Worm (Caenorhabditis elegans): ENCODE data around the gene B0252.5.
"Not testable (repeated sequence)": the region's sequence is repeated elsewhere in the genome, so short reads cannot be mapped to it uniquely, and the experiment has no call there.

Gene B0252.5

ce11 chrII:6907657-6908056 lies 11.0 kb downstream of the B0252.5 start, which contains the start of gene B0252.3:
B0252.3 (minus strand) TSS chrII:6907757.
- not testable (repeated sequence) for TF ChIP-seq F13H6.1, lin-39, mbf-1 (tag; optimal IDR thresholded peaks at IDR 0.05)

ce11 chrII:6901795-6902194 lies 16.9 kb downstream of the B0252.5 start, which contains the start of gene psmd-9:
psmd-9 (plus strand) TSS chrII:6902095.
- TF ChIP-seq gmeb-1 (tag; optimal IDR thresholded peaks at IDR 0.05) (no peak), mdl-1 (tag; optimal IDR thresholded peaks at IDR 0.05) (no peak), nhr-129 (tag; optimal IDR thresholded peaks at IDR 0.05) (no peak), sma-3 (GFP tag; optimal IDR thresholded peaks at IDR 0.05) (no peak), nhr-23 (tag; optimal IDR thresholded peaks at IDR 0.05) (no peak), elt-3 (tag; optimal IDR thresholded peaks at IDR 0.05) (no peak), nhr-6 (tag; optimal IDR thresholded peaks at IDR 0.05) (no peak), R02D3.7 (tag; optimal IDR thresholded peaks at IDR 0.05) (no peak), nhr-237 (tag; optimal IDR thresholded peaks at IDR 0.05) (no peak), F13H6.1 (tag; optimal IDR thresholded peaks at IDR 0.05) (no peak), unc-55 (GFP tag; optimal IDR thresholded peaks at IDR 0.05) (no peak), ZK546.5 (tag; optimal IDR thresholded peaks at IDR 0.05) (no peak), alr-1 (tag; optimal IDR thresholded peaks at IDR 0.05) (no peak), ceh-16 (tag; optimal IDR thresholded peaks at IDR 0.05) (no peak), peb-1 (tag; optimal IDR thresholded peaks at IDR 0.05) (no peak), lin-11 (tag; optimal IDR thresholded peaks at IDR 0.05) (no peak), Y55F3AM.14 (GFP tag; optimal IDR thresholded peaks at IDR 0.05) (no peak), elt-1 (tag; optimal IDR thresholded peaks at IDR 0.05) (no peak), mab-5 (tag; optimal IDR thresholded peaks at IDR 0.05) (no peak)

- no peak for TF ChIP-seq ztf-1 (GFP tag; conservative IDR thresholded peaks at IDR 0.05)
- TF ChIP-seq lin-13 (GFP tag; optimal IDR thresholded peaks at IDR 0.05), result no peak
- no peak for TF ChIP-seq ceh-82 (tag; optimal IDR thresholded peaks at IDR 0.05)
- no peak for TF ChIP-seq gmeb-1 (tag; optimal IDR thresholded peaks at IDR 0.05)
- TF ChIP-seq crh-2 (tag; optimal IDR thresholded peaks at IDR 0.05), result no peak
- no peak for TF ChIP-seq nhr-237 (tag; optimal IDR thresholded peaks at IDR 0.05)
- TF ChIP-seq alr-1 (tag; optimal IDR thresholded peaks at IDR 0.05), result no peak
- TF ChIP-seq R02D3.7 (tag; optimal IDR thresholded peaks at IDR 0.05), result no peak
- TF ChIP-seq mab-5 (tag; optimal IDR thresholded peaks at IDR 0.05), result no peak
- no peak for TF ChIP-seq lin-11 (tag; optimal IDR thresholded peaks at IDR 0.05)
Measured at ce11 chrII:6900708-6901107, 18.0 kb downstream of the B0252.5 start.

- no peak for TF ChIP-seq elt-3 (tag; optimal IDR thresholded peaks at IDR 0.05)
- no peak for TF ChIP-seq crh-2 (tag; optimal IDR thresholded peaks at IDR 0.05)
- TF ChIP-seq unc-55 (GFP tag; optimal IDR thresholded peaks at IDR 0.05), result peak; percentile 26
- no peak for TF ChIP-seq blmp-1 (tag; optimal IDR thresholded peaks at IDR 0.05; ENCODE audit: insufficient read depth)
- peak; percentile 23 for TF ChIP-seq C34F6.9 (tag; optimal IDR thresholded peaks at IDR 0.05)
- no peak for TF ChIP-seq alr-1 (tag; optimal IDR thresholded peaks at IDR 0.05)
- TF ChIP-seq nhr-237 (tag; optimal IDR thresholded peaks at IDR 0.05), result no peak
- TF ChIP-seq fos-1 (tag; optimal IDR thresholded peaks at IDR 0.05), result peak; percentile 40
- peak in 1 of 2 experiments; percentile 19 for TF ChIP-seq lsy-2 (tag; optimal IDR thresholded peaks at IDR 0.05)
- TF ChIP-seq sma-3 (GFP tag; optimal IDR thresholded peaks at IDR 0.05), result peak; percentile 33
- no peak for TF ChIP-seq mdl-1 (tag; optimal IDR thresholded peaks at IDR 0.05)
- no peak for TF ChIP-seq ztf-4 (tag; optimal IDR thresholded peaks at IDR 0.05)
- peak; percentile 29 for TF ChIP-seq sma-9 (GFP tag; optimal IDR thresholded peaks at IDR 0.05)
- TF ChIP-seq sma-9 (tag; optimal IDR thresholded peaks at IDR 0.05), result no peak
Measured at ce11 chrII:6898017-6898779, 20.5 kb downstream of the B0252.5 start, which contains the start of gene hrpl-1. hrpl-1 (plus strand) TSS chrII:6898729.

ce11 chrII:6897507-6897906 lies 21.2 kb downstream of the B0252.5 start, which contains the start of gene C44B7.11:
C44B7.11 (minus strand) TSS chrII:6897540.
- no peak for TF ChIP-seq snpc-4 (tag; optimal IDR thresholded peaks at IDR 0.05)
- TF ChIP-seq mdl-1 (tag; optimal IDR thresholded peaks at IDR 0.05), result no peak
- no peak for TF ChIP-seq mbf-1 (tag; optimal IDR thresholded peaks at IDR 0.05)
- peak; percentile 52 for TF ChIP-seq fos-1 (tag; optimal IDR thresholded peaks at IDR 0.05)

Measured in whole organism, L2 larva.